Fruit fly (Drosophila melanogaster) whole organism, prepupa: ENCODE results near the gene kuz.

Experiments used
- CG10631 ChIP-seq: fragments of 200-800 bp; sonication (Bioruptor generic); optimal IDR thresholded peaks from 2 replicates; lab custom pipeline; 2016; ENCODE audit warnings: missing biosample characterization, missing genetic modification characterization
- CG10669 ChIP-seq: fragments of 200-800 bp; sonication (Bioruptor generic); optimal IDR thresholded peaks from 3 replicates; lab custom pipeline; 2018; ENCODE audit warnings: missing biosample characterization, mild to moderate bottlenecking, missing genetic modification characterization, moderate library complexity
- CG11294 ChIP-seq: fragments of 200-800 bp; sonication (Bioruptor generic); IDR thresholded peaks from 2 replicates; pipeline ENCODE4 v1.3.6; 2022; ENCODE audit warnings: missing biosample characterization, missing genetic modification characterization
- CG11762 ChIP-seq: fragments of 200-800 bp; sonication (Bioruptor generic); optimal IDR thresholded peaks from 3 replicates; lab custom pipeline; 2016; ENCODE audit warnings: missing biosample characterization, missing genetic modification characterization; ENCODE audit not compliant: insufficient read depth
- CG11902 ChIP-seq: fragments of 200-800 bp; sonication (Bioruptor generic); optimal IDR thresholded peaks from 3 replicates; lab custom pipeline; 2016; ENCODE audit warnings: missing biosample characterization, missing genetic modification characterization
- CG15336 ChIP-seq: fragments of 200-800 bp; sonication (Bioruptor generic); IDR thresholded peaks from 2 replicates; pipeline ENCODE4 v1.3.6; 2022; ENCODE audit warnings: missing biosample characterization, missing genetic modification characterization
- CG1621 ChIP-seq: fragments of 200-800 bp; sonication (Bioruptor generic); optimal IDR thresholded peaks from 3 replicates; lab custom pipeline; 2018; ENCODE audit warnings: missing biosample characterization, mild to moderate bottlenecking, missing genetic modification characterization
- CG16779 ChIP-seq: fragments of 200-800 bp; sonication (Bioruptor generic); optimal IDR thresholded peaks from 3 replicates; lab custom pipeline; 2017; ENCODE audit warnings: missing biosample characterization, mild to moderate bottlenecking, missing genetic modification characterization
- CG3032 ChIP-seq: fragments of 200-800 bp; optimal IDR thresholded peaks from 2 replicates; lab custom pipeline; 2019; ENCODE audit warnings: missing biosample characterization, mild to moderate bottlenecking, missing genetic modification characterization, moderate library complexity
- CG31627 ChIP-seq: fragments of 200-800 bp; sonication (Bioruptor generic); optimal IDR thresholded peaks from 3 replicates; lab custom pipeline; 2016; ENCODE audit warnings: missing biosample characterization, missing genetic modification characterization
- CG34406 ChIP-seq: fragments of 200-800 bp; sonication (Bioruptor generic); optimal IDR thresholded peaks from 3 replicates; lab custom pipeline; 2016; ENCODE audit warnings: missing biosample characterization, missing genetic modification characterization
- CG4318 ChIP-seq: fragments of 200-800 bp; sonication (Bioruptor generic); optimal IDR thresholded peaks from 3 replicates; lab custom pipeline; 2017; ENCODE audit warnings: missing biosample characterization, mild to moderate bottlenecking, missing genetic modification characterization
- CG6276 ChIP-seq: fragments of 200-800 bp; sonication (Bioruptor generic); optimal IDR thresholded peaks from 2 replicates; lab custom pipeline; 2017; ENCODE audit warnings: missing biosample characterization, mild to moderate bottlenecking, missing genetic modification characterization
- CG6808 ChIP-seq: fragments of 200-800 bp; sonication (Bioruptor generic); optimal IDR thresholded peaks from 3 replicates; lab custom pipeline; 2017; ENCODE audit warnings: missing biosample characterization, missing genetic modification characterization, mild to moderate bottlenecking, moderate library complexity, missing genetic modification reagents
- CG6854 ChIP-seq: fragments of 200-800 bp; sonication (Bioruptor generic); optimal IDR thresholded peaks from 2 replicates; lab custom pipeline; 2017; ENCODE audit warnings: missing biosample characterization, mild to moderate bottlenecking, missing genetic modification characterization
- CG7368 ChIP-seq: fragments of 200-800 bp; sonication (Bioruptor generic); optimal IDR thresholded peaks from 3 replicates; lab custom pipeline; 2016; ENCODE audit warnings: missing biosample characterization, missing genetic modification characterization
- CG8632 ChIP-seq: fragments of 200-800 bp; sonication (Bioruptor generic); optimal IDR thresholded peaks from 3 replicates; lab custom pipeline; 2016; ENCODE audit warnings: missing biosample characterization, missing genetic modification characterization
- Eip78C ChIP-seq: fragments of 200-800 bp; sonication (Bioruptor generic); peaks from one replicate; lab custom pipeline; 2016; ENCODE audit warnings: missing biosample characterization, missing genetic modification characterization
- Eip93F ChIP-seq: fragments of 200-800 bp; sonication (Bioruptor generic); optimal IDR thresholded peaks from 2 replicates; lab custom pipeline; 2016; ENCODE audit warnings: missing biosample characterization, mild to moderate bottlenecking, missing genetic modification characterization
- Ets21C ChIP-seq: fragments of 200-800 bp; sonication (Bioruptor generic); optimal IDR thresholded peaks from 3 replicates; lab custom pipeline; 2016; ENCODE audit warnings: missing biosample characterization, missing genetic modification characterization
- Ets96B ChIP-seq: fragments of 200-800 bp; optimal IDR thresholded peaks from 2 replicates; lab custom pipeline; 2019; ENCODE audit warnings: missing biosample characterization, mild to moderate bottlenecking, missing genetic modification characterization, moderate library complexity
- Gug ChIP-seq: fragments of 200-800 bp; sonication (Bioruptor generic); IDR thresholded peaks from 2 replicates; pipeline ENCODE4 v1.3.6; 2022; ENCODE audit warnings: missing biosample characterization, missing genetic modification characterization
- Hr38 ChIP-seq: sonication (Bioruptor generic); optimal IDR thresholded peaks from 2 replicates; lab custom pipeline; 2016; ENCODE audit warnings: missing biosample characterization, missing genetic modification characterization
- Hr39 ChIP-seq: fragments of 200-800 bp; sonication (Bioruptor generic); optimal IDR thresholded peaks from 2 replicates; lab custom pipeline; 2016; ENCODE audit warnings: missing biosample characterization, missing genetic modification characterization
- Hr4 ChIP-seq: fragments of 200-800 bp; sonication (Bioruptor generic); optimal IDR thresholded peaks from 3 replicates; lab custom pipeline; 2016; ENCODE audit warnings: missing biosample characterization, missing genetic modification characterization
- Lpt ChIP-seq: fragments of 200-800 bp; sonication (Bioruptor generic); optimal IDR thresholded peaks from 3 replicates; lab custom pipeline; 2016; ENCODE audit warnings: missing biosample characterization, missing genetic modification characterization
- Met ChIP-seq: fragments of 200-800 bp; sonication (Bioruptor generic); optimal IDR thresholded peaks from 3 replicates; lab custom pipeline; 2016; ENCODE audit warnings: missing biosample characterization, missing genetic modification characterization
- OdsH ChIP-seq: fragments of 200-800 bp; sonication (Bioruptor generic); optimal IDR thresholded peaks from 3 replicates; lab custom pipeline; 2016; ENCODE audit warnings: missing biosample characterization, missing genetic modification characterization
- Smox ChIP-seq: fragments of 200-800 bp; sonication (Bioruptor generic); optimal IDR thresholded peaks from 3 replicates; lab custom pipeline; 2016; ENCODE audit warnings: missing biosample characterization, missing genetic modification characterization
- Sox102F ChIP-seq: fragments of 200-800 bp; sonication (Bioruptor generic); optimal IDR thresholded peaks from 2 replicates; lab custom pipeline; 2016; ENCODE audit warnings: missing biosample characterization, mild to moderate bottlenecking, missing genetic modification characterization
- Sox15 ChIP-seq: fragments of 200-800 bp; sonication (Bioruptor generic); optimal IDR thresholded peaks from 3 replicates; lab custom pipeline; 2016; ENCODE audit warnings: missing biosample characterization, missing genetic modification characterization
- achi ChIP-seq: fragments of 200-800 bp; sonication (Bioruptor generic); optimal IDR thresholded peaks from 3 replicates; lab custom pipeline; 2016; ENCODE audit warnings: missing biosample characterization, missing genetic modification characterization
- acj6 ChIP-seq: fragments of 200-800 bp; sonication (Bioruptor generic); optimal IDR thresholded peaks from 3 replicates; lab custom pipeline; 2016; ENCODE audit warnings: missing biosample characterization, missing genetic modification characterization
- cyc ChIP-seq: fragments of 200-800 bp; sonication (Bioruptor generic); optimal IDR thresholded peaks from 3 replicates; lab custom pipeline; 2016; ENCODE audit warnings: missing biosample characterization, missing genetic modification characterization
- dac ChIP-seq: fragments of 200-800 bp; sonication (Bioruptor generic); optimal IDR thresholded peaks from 2 replicates; lab custom pipeline; 2017; ENCODE audit warnings: missing biosample characterization, mild to moderate bottlenecking, missing genetic modification characterization
- dsx ChIP-seq: fragments of 200-800 bp; optimal IDR thresholded peaks from 3 replicates; lab custom pipeline; 2019; ENCODE audit warnings: missing biosample characterization, mild to moderate bottlenecking, missing genetic modification characterization, moderate library complexity; ENCODE audit not compliant: poor library complexity, severe bottlenecking
- fd59A ChIP-seq: fragments of 200-800 bp; sonication (Bioruptor generic); optimal IDR thresholded peaks from 2 replicates; lab custom pipeline; 2017; ENCODE audit warnings: missing biosample characterization, mild to moderate bottlenecking, missing genetic modification characterization, missing genetic modification reagents
- fd85E ChIP-seq: fragments of 200-800 bp; sonication (Bioruptor generic); optimal IDR thresholded peaks from 3 replicates; lab custom pipeline; 2016; ENCODE audit warnings: missing biosample characterization, missing genetic modification characterization
- lz ChIP-seq: fragments of 200-800 bp; sonication (Bioruptor generic); optimal IDR thresholded peaks from 3 replicates; lab custom pipeline; 2016; ENCODE audit warnings: missing biosample characterization, missing genetic modification characterization
- net ChIP-seq: fragments of 200-800 bp; sonication (Bioruptor generic); optimal IDR thresholded peaks from 3 replicates; lab custom pipeline; 2016; ENCODE audit warnings: missing biosample characterization, missing genetic modification characterization
- salr ChIP-seq, 2 experiments: fragments of 200-800 bp; sonication (Bioruptor generic); optimal IDR thresholded peaks; 3 replicates each; lab custom pipeline; 2016 to 2018; ENCODE audit warnings: missing biosample characterization in 2 of 2, missing genetic modification characterization in 2 of 2, mild to moderate bottlenecking in 1 of 2
- spab ChIP-seq: fragments of 200-800 bp; sonication (Bioruptor generic); optimal IDR thresholded peaks from 2 replicates; lab custom pipeline; 2017; ENCODE audit warnings: missing biosample characterization, mild to moderate bottlenecking, missing genetic modification characterization, missing genetic modification reagents
- svp ChIP-seq: fragments of 200-800 bp; sonication (Bioruptor generic); peaks from one replicate; lab custom pipeline; 2016; ENCODE audit warnings: missing biosample characterization, missing genetic modification characterization
- topi ChIP-seq: fragments of 200-800 bp; sonication (Bioruptor generic); optimal IDR thresholded peaks from 3 replicates; lab custom pipeline; 2016; ENCODE audit warnings: missing biosample characterization, missing genetic modification characterization
- vri ChIP-seq: fragments of 200-800 bp; sonication (Bioruptor generic); optimal IDR thresholded peaks from 3 replicates; lab custom pipeline; 2016; ENCODE audit warnings: missing biosample characterization, mild to moderate bottlenecking, missing genetic modification characterization

kuz gene

DNA sequence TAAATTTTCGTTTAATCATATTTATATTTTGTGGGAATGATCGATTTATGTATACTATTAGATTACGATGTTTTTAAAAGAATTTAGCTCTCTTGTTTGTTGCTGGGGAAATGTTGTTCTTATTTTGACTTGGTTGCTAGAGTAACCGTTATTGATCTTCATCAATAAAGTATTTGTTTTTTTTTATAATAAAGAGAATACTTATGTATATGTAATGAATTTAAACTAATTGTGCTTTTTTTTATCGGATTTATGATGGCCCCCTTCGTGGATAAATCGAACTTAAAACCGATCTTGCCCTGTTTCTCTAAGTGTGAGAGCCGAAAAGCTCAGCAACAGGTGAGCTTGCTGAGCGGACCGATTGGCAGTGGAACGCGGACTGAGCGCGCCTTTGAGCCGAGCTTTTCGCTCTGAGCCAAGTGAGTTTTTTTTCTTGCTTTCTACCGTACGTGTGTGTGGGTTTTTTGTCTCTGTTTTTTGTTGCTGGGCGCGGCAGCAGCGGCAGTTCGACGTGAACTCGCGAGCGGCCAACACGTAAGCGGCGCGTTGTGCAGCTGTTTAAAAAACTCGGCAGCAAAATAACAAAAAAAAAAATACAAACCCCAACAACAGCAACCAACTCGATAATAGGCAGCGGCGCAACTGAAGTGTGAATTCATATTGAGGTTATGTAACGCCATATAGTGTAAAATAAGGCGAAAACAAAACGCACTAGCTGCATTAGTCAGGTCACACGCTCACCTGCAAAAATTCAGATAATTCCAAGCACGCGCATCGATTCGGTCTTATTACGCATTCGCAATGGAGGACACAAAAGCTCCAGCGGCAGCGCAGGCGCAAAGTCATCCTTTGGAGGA is 115.3 kb downstream of the kuz start, which contains the start of gene CG18507 (continued):
- TF ChIP-seq CG34406 (GFP tag; lab: Kevin White, UChicago) (peak; percentile 22), CG15336 (GFP tag; lab: Robert Waterston, UW) (peak; percentile 75), salr (GFP tag; optimal IDR thresholded peaks at IDR 0.05; lab: Kevin White, UChicago) (peak; percentile 13 to 38), CG7368 (GFP tag; lab: Kevin White, UChicago) (no peak), Ets21C (GFP tag; lab: Kevin White, UChicago) (no peak), OdsH (peak; percentile 24), CG1621 (tag; lab: Kevin White, UChicago) (peak; percentile 75), Hr4 (no peak), CG6854 (GFP tag; lab: Kevin White, UChicago) (peak; percentile 54), Hr39 (no peak), Sox15 (GFP tag; lab: Kevin White, UChicago) (no peak), Hr38 (no peak), Eip78C (GFP tag; lab: Kevin White, UChicago) (peak; percentile 58), net (GFP tag; lab: Kevin White, UChicago) (peak; percentile 48), dac (GFP tag; lab: Kevin White, UChicago) (no peak), Met (GFP tag; lab: Kevin White, UChicago) (peak; percentile 48)

DNA sequence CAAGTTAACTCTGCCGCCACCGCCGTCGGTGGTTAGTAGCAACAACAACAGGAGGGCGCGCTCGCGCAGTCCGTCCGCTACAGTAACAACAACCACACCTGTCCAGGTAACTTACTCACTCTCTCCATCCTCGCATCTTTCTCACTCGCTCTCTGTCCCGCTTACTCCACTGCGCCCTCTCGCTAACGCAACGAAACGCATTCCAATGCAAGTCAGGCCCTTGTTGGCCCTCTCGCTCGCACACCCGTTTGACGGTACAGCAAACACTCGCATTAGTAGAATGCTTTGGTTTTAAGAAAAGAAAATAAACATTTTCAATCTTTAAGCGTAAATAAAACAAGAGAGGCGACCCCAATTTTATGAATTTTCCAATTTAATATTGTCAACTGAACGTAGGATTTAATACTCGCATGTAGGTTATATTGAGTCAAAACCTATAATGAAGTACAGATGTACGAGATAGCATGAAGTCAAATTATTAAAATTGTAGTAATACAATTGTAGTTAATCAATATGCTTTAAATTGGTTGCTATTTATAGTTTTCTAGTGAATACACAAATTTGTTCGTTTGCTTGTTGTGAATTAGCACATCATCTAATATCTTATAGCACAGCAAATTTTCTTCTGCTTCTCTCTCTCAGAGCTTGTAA is 116.2 kb downstream of the kuz start:
- TF ChIP-seq CG6808 (GFP tag; lab: Kevin White, UChicago) (peak; percentile 49), CG10669 (GFP tag; lab: Kevin White, UChicago) (peak; percentile 66), spab (GFP tag; lab: Kevin White, UChicago) (peak; percentile 42), cyc (GFP tag; lab: Kevin White, UChicago) (peak; percentile 74), CG7368 (GFP tag; lab: Kevin White, UChicago) (peak; percentile 60), CG8632 (GFP tag; lab: Kevin White, UChicago) (peak; percentile 67), dsx (GFP tag; lab: Kevin White, UChicago) (no peak), net (GFP tag; lab: Kevin White, UChicago) (peak; percentile 82), Gug (GFP tag; lab: Robert Waterston, UW) (no peak), vri (GFP tag; lab: Kevin White, UChicago) (peak; percentile 26), CG6276 (GFP tag; lab: Kevin White, UChicago) (no peak), CG11762 (GFP tag; lab: Kevin White, UChicago) (peak; percentile 62), topi (peak; percentile 78), acj6 (GFP tag; lab: Kevin White, UChicago) (peak; percentile 73), CG3032 (tag; lab: Kevin White, UChicago) (peak; percentile 50), Hr39 (peak; percentile 84), CG11294 (no peak), CG1621 (tag; lab: Kevin White, UChicago) (peak; percentile 51), Smox (peak; percentile 71), lz (peak; percentile 77), Hr4 (peak; percentile 82), fd85E (no peak), CG31627 (GFP tag; lab: Kevin White, UChicago) (peak; percentile 79), CG34406 (GFP tag; lab: Kevin White, UChicago) (peak; percentile 78), Ets96B (tag; lab: Kevin White, UChicago) (peak; percentile 52), Eip93F (no peak), Sox102F (GFP tag; lab: Kevin White, UChicago) (peak; percentile 65), CG6854 (GFP tag; lab: Kevin White, UChicago) (no peak), fd59A (peak; percentile 73), svp (GFP tag; lab: Kevin White, UChicago) (peak; percentile 92), CG15336 (GFP tag; lab: Robert Waterston, UW) (no peak), CG11902 (GFP tag; lab: Kevin White, UChicago) (peak; percentile 65), Met (GFP tag; lab: Kevin White, UChicago) (peak; percentile 76), achi (peak; percentile 69), dac (GFP tag; lab: Kevin White, UChicago) (peak; percentile 7), CG16779 (no peak), CG10631 (peak; percentile 75), Eip78C (GFP tag; lab: Kevin White, UChicago) (peak; percentile 95), Lpt (GFP tag; lab: Kevin White, UChicago) (peak; percentile 70), CG4318 (peak; percentile 57)
